Worm (Caenorhabditis elegans): ENCODE results near the gene C15H7.4.

DNA sequence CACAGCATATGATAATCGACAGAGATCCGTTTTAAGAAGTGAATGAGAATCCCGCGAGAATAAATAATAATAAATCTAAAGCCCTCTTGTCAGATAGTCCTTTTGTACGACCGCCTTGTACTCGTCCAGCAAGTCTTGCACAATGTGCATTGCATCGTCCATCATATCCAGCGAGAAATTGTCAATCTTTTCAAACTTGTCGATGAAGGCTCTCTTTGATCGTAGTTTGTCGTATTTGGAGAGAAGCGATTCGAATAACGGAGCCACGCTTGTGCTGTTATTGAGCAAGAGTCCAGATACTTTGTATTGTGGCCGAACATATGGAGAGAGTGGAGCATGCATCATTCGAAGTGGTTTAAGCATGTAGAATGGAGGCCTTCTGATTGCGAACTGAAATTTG lies 29.1 kb downstream of the C15H7.4 start:
- TF ChIP-seq grh-1 (GFP tag; IDR thresholded peaks at IDR 0.05), result no peak
- no peak for TF ChIP-seq tlp-1 (tag; optimal IDR thresholded peaks at IDR 0.05)
- TF ChIP-seq egl-27 (tag; optimal IDR thresholded peaks at IDR 0.05), result no peak
- TF ChIP-seq ceh-88 (GFP tag; IDR thresholded peaks at IDR 0.05), result no peak
- TF ChIP-seq nhr-85 (tag), result no peak
- no peak for TF ChIP-seq nhr-90 (tag; optimal IDR thresholded peaks at IDR 0.05; ENCODE audit: poor library complexity)
- no peak for TF ChIP-seq lin-39 (tag; optimal IDR thresholded peaks at IDR 0.05)
- TF ChIP-seq pax-3 (tag; optimal IDR thresholded peaks at IDR 0.05), result no peak
- no peak for TF ChIP-seq unc-62 (GFP tag; optimal IDR thresholded peaks at IDR 0.05)
- TF ChIP-seq fkh-10 (GFP tag; optimal IDR thresholded peaks at IDR 0.05), result no peak
- TF ChIP-seq sptf-1 (tag; optimal IDR thresholded peaks at IDR 0.05), result no peak
- no peak for TF ChIP-seq lin-13 (GFP tag; optimal IDR thresholded peaks at IDR 0.05)
- no peak for TF ChIP-seq elt-3 (tag; optimal IDR thresholded peaks at IDR 0.05)
- TF ChIP-seq nhr-76 (tag; optimal IDR thresholded peaks at IDR 0.05), result no peak
